Fruit fly (Drosophila melanogaster): Measurements from ENCODE around the gene msi.

Gene msi

dm6 chr3R:25623800-25624791, 108.2 kb downstream of the msi start, which contains the start of gene Npl4 (continued):
- TF ChIP-seq slbo (GFP tag; IDR thresholded peaks at IDR 0.05) (peak; percentile 36; the same call in 1 of the 2 replicates), dati (GFP tag; IDR thresholded peaks at IDR 0.05) (no peak), CG11723 (GFP tag; optimal IDR thresholded peaks at IDR 0.05) (no peak), CG17359 (tag; optimal IDR thresholded peaks at IDR 0.05) (no peak), Dp (GFP tag; optimal IDR thresholded peaks at IDR 0.05) (peak; percentile 87), Antp (GFP tag; optimal IDR thresholded peaks at IDR 0.05) (no peak), CG9609 (GFP tag; optimal IDR thresholded peaks at IDR 0.05) (no peak), CG7271 (tag; optimal IDR thresholded peaks at IDR 0.05) (no peak), jumu (GFP tag; optimal IDR thresholded peaks at IDR 0.05) (no peak), CG17829 (tag; optimal IDR thresholded peaks at IDR 0.05) (peak; percentile 37), CG7928 (GFP tag; optimal IDR thresholded peaks at IDR 0.05) (no peak), Hey (tag; optimal IDR thresholded peaks at IDR 0.05) (no peak), CG3163 (GFP tag; optimal IDR thresholded peaks at IDR 0.05) (no peak), YL-1 (GFP tag; optimal IDR thresholded peaks at IDR 0.05) (peak; percentile 37), Hr3 (GFP tag; optimal IDR thresholded peaks at IDR 0.05) (no peak), dmrt99B (tag; optimal IDR thresholded peaks at IDR 0.05) (no peak), Sox102F (GFP tag; optimal IDR thresholded peaks at IDR 0.05) (peak; percentile 26), ap (GFP tag; IDR thresholded peaks at IDR 0.05) (no peak), Oaz (GFP tag; IDR thresholded peaks at IDR 0.05) (no peak), Sin3A (optimal IDR thresholded peaks at IDR 0.05) (peak; percentile 62), CG12769 (tag; optimal IDR thresholded peaks at IDR 0.05) (no peak), CG10267 (tag; optimal IDR thresholded peaks at IDR 0.05) (peak; percentile 28), onecut (GFP tag; IDR thresholded peaks at IDR 0.05) (0 out of 2 replicates have a peak, but pooled peaks have one; percentile 18), vvl (GFP tag; IDR thresholded peaks at IDR 0.05) (peak; percentile 19; the same call in 1 of the 2 replicates), CG12659 (GFP tag; optimal IDR thresholded peaks at IDR 0.05) (peak; percentile 12), CG10462 (GFP tag; optimal IDR thresholded peaks at IDR 0.05) (no peak), CG14860 (GFP tag; IDR thresholded peaks at IDR 0.05; ENCODE audit: partially characterized antibody) (peak; percentile 91), repo (GFP tag; optimal IDR thresholded peaks at IDR 0.05) (no peak), CkIIα-i1 (GFP tag; IDR thresholded peaks at IDR 0.05) (no peak), CG15011 (GFP tag; optimal IDR thresholded peaks at IDR 0.05) (no peak), CG7839 (tag; optimal IDR thresholded peaks at IDR 0.05) (no peak), sens-2 (GFP tag; IDR thresholded peaks at IDR 0.05) (no peak), eve (GFP tag; optimal IDR thresholded peaks at IDR 0.05) (no peak), Oli (tag; optimal IDR thresholded peaks at IDR 0.05) (peak; percentile 25), Ada2b (GFP tag; IDR thresholded peaks at IDR 0.05) (no peak), ftz-f1 (GFP tag; optimal IDR thresholded peaks at IDR 0.05) (no peak), CoRest (tag; optimal IDR thresholded peaks at IDR 0.05) (no peak), ttk (GFP tag; IDR thresholded peaks at IDR 0.05) (no peak), HHEX (GFP tag; optimal IDR thresholded peaks at IDR 0.05) (no peak), CG14965 (GFP tag; optimal IDR thresholded peaks at IDR 0.05; ENCODE audit: borderline replicate concordance) (no peak), Hmx (GFP tag; optimal IDR thresholded peaks at IDR 0.05) (no peak), tna (GFP tag; IDR thresholded peaks at IDR 0.05; ENCODE audit: partially characterized antibody) (peak; percentile 99), CG12299 (tag; optimal IDR thresholded peaks at IDR 0.05) (no peak), ac (GFP tag; optimal IDR thresholded peaks at IDR 0.05) (no peak), gt (GFP tag; IDR thresholded peaks at IDR 0.05) (no peak), Mrtf (GFP tag; IDR thresholded peaks at IDR 0.05) (no peak), CG4820 (GFP tag; optimal IDR thresholded peaks at IDR 0.05) (no peak), nerfin-2 (GFP tag; IDR thresholded peaks at IDR 0.05; ENCODE audit: partially characterized antibody) (peak; percentile 99), CG1603 (tag; optimal IDR thresholded peaks at IDR 0.05) (no peak)
